Worm (Caenorhabditis elegans) whole organism, late embryonic: ENCODE data around the gene F09E10.5.

Experiments
- C08G9.2 ChIP-seq: sonication (generic microtip); optimal IDR thresholded peaks from 2 replicates; lab custom pipeline; 2016; ENCODE audit warnings: mild to moderate bottlenecking, missing genetic modification characterization, moderate library complexity, missing compliant biosample characterization
- F13H6.1 ChIP-seq: sonication (generic microtip); optimal IDR thresholded peaks from 2 replicates; lab custom pipeline; 2016; ENCODE audit warnings: missing genetic modification characterization, missing compliant biosample characterization
- K02D7.2 ChIP-seq: sonication (generic microtip); optimal IDR thresholded peaks from 2 replicates; lab custom pipeline; 2017; ENCODE audit warnings: mild to moderate bottlenecking, missing genetic modification characterization, missing compliant biosample characterization
- T23F11.4 ChIP-seq: fragments of 200-800 bp; sonication (Bioruptor generic); optimal IDR thresholded peaks from 2 replicates; lab custom pipeline; 2018; ENCODE audit warnings: mild to moderate bottlenecking, missing genetic modification characterization, missing compliant biosample characterization
- ceh-14 ChIP-seq: sonication (generic microtip); optimal IDR thresholded peaks from 2 replicates; lab custom pipeline; 2016; ENCODE audit warnings: missing genotype, missing genetic modification characterization, missing compliant biosample characterization
- ceh-22 ChIP-seq: sonication (generic microtip); optimal IDR thresholded peaks from 2 replicates; lab custom pipeline; 2017; ENCODE audit warnings: missing biosample characterization, missing genetic modification characterization
- ceh-30 ChIP-seq: fragments of 150-350 bp; optimal IDR thresholded peaks from 2 replicates; lab custom pipeline; 2014; ENCODE audit warnings: missing biosample characterization, missing genetic modification characterization
- ceh-31 ChIP-seq: sonication (generic microtip); optimal IDR thresholded peaks from 2 replicates; lab custom pipeline; 2016; ENCODE audit warnings: missing genetic modification characterization, missing compliant biosample characterization
- ceh-9 ChIP-seq: sonication (generic microtip); optimal IDR thresholded peaks from 2 replicates; lab custom pipeline; 2016; ENCODE audit warnings: mild to moderate bottlenecking, missing genetic modification characterization, inconsistent platforms, missing compliant biosample characterization
- elt-4 ChIP-seq: sonication (generic microtip); optimal IDR thresholded peaks from 2 replicates; lab custom pipeline; 2016; ENCODE audit warnings: missing genetic modification characterization, missing compliant biosample characterization
- eyg-1 ChIP-seq: sonication (generic microtip); optimal IDR thresholded peaks from 2 replicates; lab custom pipeline; 2016; ENCODE audit warnings: missing genotype, missing genetic modification characterization, missing compliant biosample characterization
- hlh-13 ChIP-seq: fragments of 200-800 bp; sonication (Bioruptor generic); optimal IDR thresholded peaks from 2 replicates; lab custom pipeline; 2018; ENCODE audit warnings: mild to moderate bottlenecking, missing genetic modification characterization, missing compliant biosample characterization
- hlh-15 ChIP-seq: sonication (generic microtip); optimal IDR thresholded peaks from 2 replicates; lab custom pipeline; 2016; ENCODE audit warnings: missing genetic modification characterization, missing compliant biosample characterization
- hlh-30 ChIP-seq: sonication (generic microtip); optimal IDR thresholded peaks from 2 replicates; lab custom pipeline; 2017; ENCODE audit warnings: antibody characterized with exemption, missing genetic modification characterization, missing compliant biosample characterization; ENCODE audit not compliant: insufficient read depth
- hlh-6 ChIP-seq: sonication (generic microtip); optimal IDR thresholded peaks from 2 replicates; lab custom pipeline; 2016; ENCODE audit warnings: missing genotype, missing genetic modification characterization, missing compliant biosample characterization
- hlh-8 ChIP-seq: sonication (generic microtip); optimal IDR thresholded peaks from 2 replicates; lab custom pipeline; 2016; ENCODE audit warnings: missing genotype, missing genetic modification characterization, missing compliant biosample characterization
- nfya-1 ChIP-seq: sonication (generic microtip); optimal IDR thresholded peaks from 2 replicates; lab custom pipeline; 2017; ENCODE audit warnings: missing genetic modification characterization, mild to moderate bottlenecking, missing compliant biosample characterization, antibody characterized with exemption, moderate library complexity
- nhr-232 ChIP-seq: sonication (generic microtip); optimal IDR thresholded peaks from 2 replicates; lab custom pipeline; 2016; ENCODE audit warnings: missing genetic modification characterization, missing compliant biosample characterization
- npax-4 ChIP-seq: sonication (generic microtip); optimal IDR thresholded peaks from 2 replicates; lab custom pipeline; 2016; ENCODE audit warnings: missing genetic modification characterization, missing compliant biosample characterization
- odd-2 ChIP-seq: sonication (generic microtip); optimal IDR thresholded peaks from 2 replicates; lab custom pipeline; 2017; ENCODE audit warnings: antibody characterized with exemption, mild to moderate bottlenecking, missing genetic modification characterization, missing compliant biosample characterization
- pat-9 ChIP-seq: fragments of 200-800 bp; sonication (Bioruptor generic); optimal IDR thresholded peaks from 2 replicates; lab custom pipeline; 2018; ENCODE audit warnings: mild to moderate bottlenecking, missing genetic modification characterization, moderate library complexity, missing compliant biosample characterization
- pax-1 ChIP-seq: fragments of 150-350 bp; optimal IDR thresholded peaks from 2 replicates; lab custom pipeline; 2014; ENCODE audit warnings: missing biosample characterization, missing genetic modification characterization
- pha-2 ChIP-seq: sonication (generic microtip); optimal IDR thresholded peaks from 2 replicates; lab custom pipeline; 2017; ENCODE audit warnings: mild to moderate bottlenecking, missing genetic modification characterization, missing compliant biosample characterization
- pha-4 ChIP-seq: fragments of 150-350 bp; optimal IDR thresholded peaks from 2 replicates; lab custom pipeline; 2018; ENCODE audit warnings: missing biosample characterization, missing genetic modification reagents, missing genetic modification characterization
- ref-2 ChIP-seq: sonication (generic microtip); optimal IDR thresholded peaks from 2 replicates; lab custom pipeline; 2016; ENCODE audit warnings: missing genetic modification characterization, missing compliant biosample characterization
- rnt-1 ChIP-seq: sonication (generic microtip); optimal IDR thresholded peaks from 2 replicates; lab custom pipeline; 2016; ENCODE audit warnings: missing genetic modification characterization, missing compliant biosample characterization
- sdc-2 ChIP-seq: sonication (generic microtip); optimal IDR thresholded peaks from 2 replicates; lab custom pipeline; 2016; ENCODE audit warnings: missing genotype, missing genetic modification characterization, missing compliant biosample characterization
- sox-2 ChIP-seq: fragments of 200-800 bp; sonication (Bioruptor generic); IDR thresholded peaks from 2 replicates; pipeline ENCODE4 v1.3.6; 2022; ENCODE audit warnings: missing genetic modification reagents, missing genetic modification characterization, missing compliant biosample characterization
- syd-9 ChIP-seq: sonication (generic microtip); optimal IDR thresholded peaks from 2 replicates; lab custom pipeline; 2016; ENCODE audit warnings: mild to moderate bottlenecking, missing genetic modification characterization, moderate library complexity, missing compliant biosample characterization
- tbx-2 ChIP-seq: sonication (generic microtip); optimal IDR thresholded peaks from 2 replicates; lab custom pipeline; 2016; ENCODE audit warnings: missing genetic modification characterization, missing compliant biosample characterization
- ttx-3 ChIP-seq: sonication (generic microtip); optimal IDR thresholded peaks from 2 replicates; lab custom pipeline; 2016; ENCODE audit warnings: missing genetic modification reagents, missing genetic modification characterization, missing compliant biosample characterization
- unc-42 ChIP-seq: sonication (generic microtip); optimal IDR thresholded peaks from 2 replicates; lab custom pipeline; 2016; ENCODE audit warnings: missing genotype, missing genetic modification characterization, missing compliant biosample characterization
- unc-55 ChIP-seq: sonication (generic microtip); optimal IDR thresholded peaks from 2 replicates; lab custom pipeline; 2017; ENCODE audit warnings: missing biosample characterization, missing genetic modification reagents, missing genetic modification characterization
- zip-5 ChIP-seq: sonication (generic microtip); optimal IDR thresholded peaks from 2 replicates; lab custom pipeline; 2016; ENCODE audit warnings: missing genetic modification characterization, missing compliant biosample characterization

F09E10.5 gene

ce11 chrX:1489574-1489973 is 4.6 kb downstream of the F09E10.5 start:
- TF ChIP-seq tbx-2 (tag; lab: Kevin White, UChicago) (no peak), hlh-15 (no peak), hlh-13 (GFP tag; lab: Kevin White, UChicago) (no peak), nhr-232 (tag; lab: Kevin White, UChicago) (no peak), ceh-9 (tag; lab: Kevin White, UChicago) (no peak), hlh-8 (tag; lab: Kevin White, UChicago) (no peak)

- no peak for TF ChIP-seq eyg-1 (tag; lab: Kevin White, UChicago)
Observed at ce11 chrX:1488775-1489174, 5.4 kb downstream of the F09E10.5 start.

DNA sequence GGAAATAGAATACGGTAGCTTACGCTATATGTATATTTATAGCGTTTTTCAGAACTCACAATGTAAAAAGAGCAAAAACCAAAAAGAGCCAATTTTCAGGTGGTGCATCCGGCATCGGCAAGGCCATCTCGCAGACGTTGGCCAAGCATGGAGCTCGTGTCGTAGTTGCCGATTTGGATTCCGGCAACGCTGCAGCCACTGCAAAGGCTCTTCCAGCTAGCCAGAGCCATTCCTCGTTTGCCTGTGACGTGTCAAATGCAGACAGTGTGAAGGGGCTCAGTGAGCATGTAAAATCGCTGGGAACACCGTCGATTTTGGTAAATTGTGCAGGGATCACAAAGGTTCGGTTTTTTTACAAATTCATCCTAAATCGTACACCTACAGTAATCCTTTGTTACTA is 7.1 kb downstream of the F09E10.5 start:
- no peak for TF ChIP-seq zip-5 (tag; lab: Kevin White, UChicago)
- no peak for TF ChIP-seq hlh-30 (tag; lab: Kevin White, UChicago)
- TF ChIP-seq pax-1 (tag; lab: Kevin White, UChicago): no peak
- no peak for TF ChIP-seq pha-2 (tag; lab: Kevin White, UChicago)
- TF ChIP-seq hlh-6 (tag; lab: Kevin White, UChicago): no peak

DNA sequence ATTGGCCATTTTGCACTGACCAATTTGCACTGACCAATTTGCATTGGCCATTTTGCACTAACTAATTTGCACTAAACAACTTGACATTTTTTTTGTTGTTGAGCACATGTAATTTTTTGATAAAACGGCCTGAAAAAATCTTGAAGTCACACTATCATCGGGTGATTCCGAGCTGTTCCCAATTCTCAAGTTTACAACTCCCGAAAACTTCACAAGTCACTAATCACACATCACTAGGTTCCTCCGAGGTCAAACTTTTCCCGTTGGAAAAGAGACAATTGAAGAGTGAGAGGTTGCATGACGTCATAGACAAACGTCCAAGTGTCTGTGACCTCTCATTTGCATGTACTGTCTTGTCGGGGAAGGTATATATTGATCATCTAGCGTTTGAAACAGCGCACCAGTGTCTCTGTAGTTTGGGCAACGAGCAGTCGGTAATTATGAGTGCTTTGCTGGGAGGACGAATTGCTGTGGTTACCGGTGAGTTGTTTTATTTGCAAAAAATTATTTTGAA is 8.0 kb downstream of the F09E10.5 start, which contains the start of the genes D1005.10 and dhs-25:
Gene D1005.10 (minus strand): TSS at position 51 of the 514 bp plus-strand sequence.
Gene dhs-25 (plus strand): TSS at position 398 of the 514 bp plus-strand sequence.
- no peak for TF ChIP-seq ceh-9 (tag; lab: Kevin White, UChicago)
- TF ChIP-seq nfya-1 (tag; lab: Kevin White, UChicago): peak; percentile 12
- no peak for TF ChIP-seq unc-42 (tag; lab: Kevin White, UChicago)
- TF ChIP-seq rnt-1: no peak
- TF ChIP-seq ref-2 (tag; lab: Kevin White, UChicago): no peak
- TF ChIP-seq sdc-2 (tag; lab: Kevin White, UChicago): peak; percentile 39
- no peak for TF ChIP-seq ceh-30 (tag; lab: Kevin White, UChicago)
- TF ChIP-seq ceh-31 (tag; lab: Kevin White, UChicago): no peak
- TF ChIP-seq ceh-22 (tag; lab: Kevin White, UChicago): no peak
- TF ChIP-seq sox-2: no peak
- no peak for TF ChIP-seq zip-5 (tag; lab: Kevin White, UChicago)
- TF ChIP-seq nhr-232 (tag; lab: Kevin White, UChicago): no peak
- TF ChIP-seq F13H6.1: no peak
- peak; percentile 7 for TF ChIP-seq tbx-2 (tag; lab: Kevin White, UChicago)
- TF ChIP-seq pha-2 (tag; lab: Kevin White, UChicago): no peak
- TF ChIP-seq K02D7.2: no peak
- no peak for TF ChIP-seq npax-4 (tag; lab: Kevin White, UChicago)
- TF ChIP-seq ttx-3 (tag; lab: Kevin White, UChicago): no peak
- peak; percentile 44 for TF ChIP-seq unc-55 (GFP tag; lab: Kevin White, UChicago)
- TF ChIP-seq hlh-30 (tag; lab: Kevin White, UChicago): peak; percentile 9
- no peak for TF ChIP-seq pat-9 (tag; lab: Kevin White, UChicago)

DNA sequence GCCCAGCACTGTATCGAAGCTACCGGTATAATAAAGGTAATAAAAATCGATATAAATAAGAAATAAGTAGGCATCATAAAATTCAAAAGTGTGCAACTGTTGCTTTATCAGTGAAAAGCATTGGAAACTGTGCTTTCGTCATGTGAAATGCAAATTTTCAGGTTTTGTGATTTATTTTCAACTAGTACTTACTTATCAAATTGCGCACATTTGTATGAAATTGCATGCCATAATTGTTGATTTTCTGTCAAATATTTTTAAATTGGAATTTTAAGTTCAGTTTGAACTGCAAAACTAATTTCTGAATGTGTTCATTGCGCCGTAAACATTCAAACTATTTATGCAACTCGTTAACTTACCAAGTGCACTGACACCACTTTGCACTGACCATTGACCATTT is 8.4 kb downstream of the F09E10.5 start, which contains the start of gene D1005.4:
Gene D1005.4 (minus strand): TSS at position 101 of the 400 bp plus-strand sequence.
- TF ChIP-seq ref-2 (tag; lab: Kevin White, UChicago) (no peak), C08G9.2 (tag; lab: Kevin White, UChicago) (no peak), pha-2 (tag; lab: Kevin White, UChicago) (no peak), elt-4 (no peak), ceh-14 (tag; lab: Kevin White, UChicago) (no peak), syd-9 (tag; lab: Kevin White, UChicago) (no peak), sdc-2 (tag; lab: Kevin White, UChicago) (no peak), pha-4 (tag; lab: Kevin White, UChicago) (no peak), odd-2 (no peak), hlh-15 (no peak), T23F11.4 (GFP tag; lab: Kevin White, UChicago) (no peak)
